Worm (Caenorhabditis elegans) whole organism, L1 larva: ENCODE results near the gene daf-18.

Experiments
- F16B12.6 ChIP-seq: fragments of 150-350 bp; optimal IDR thresholded peaks from 2 replicates; lab custom pipeline; 2014; ENCODE audit warnings: missing biosample characterization, missing genetic modification characterization
- aly-2 ChIP-seq: fragments of 150-350 bp; optimal IDR thresholded peaks from 2 replicates; lab custom pipeline; 2014; ENCODE audit warnings: missing biosample characterization, missing genetic modification characterization
- ceh-88 ChIP-seq: fragments of 200-800 bp; sonication (Bioruptor generic); IDR thresholded peaks from 2 replicates; pipeline ENCODE4 v1.3.6; 2022; ENCODE audit warnings: missing genetic modification characterization, missing compliant biosample characterization
- ceh-90 ChIP-seq: sonication (generic microtip); optimal IDR thresholded peaks from 2 replicates; lab custom pipeline; 2016; ENCODE audit warnings: missing genetic modification characterization, missing compliant biosample characterization
- dpl-1 ChIP-seq, 3 experiments: fragments of 150-350 bp in 2 of 3; sonication (generic microtip) in 1 of 3; optimal IDR thresholded peaks; 2 replicates each; lab custom pipeline; 2014 to 2017; ENCODE audit warnings: missing biosample characterization in 3 of 3, missing genetic modification characterization in 3 of 3, missing genetic modification reagents in 3 of 3
- efl-1 ChIP-seq, 4 experiments: fragments of 150-350 bp; optimal IDR thresholded peaks in 3 of 4; peaks in 1 of 4; 1 replicate in 1 of 4; 2 replicates in 3 of 4; lab custom pipeline; 2014; ENCODE audit warnings: missing biosample characterization in 2 of 4, missing genetic modification characterization in 2 of 4, missing genetic modification reagents in 2 of 4
- elt-2 ChIP-seq: sonication (generic microtip); optimal IDR thresholded peaks from 2 replicates; lab custom pipeline; 2016; ENCODE audit warnings: missing genetic modification characterization, mild to moderate bottlenecking, inconsistent platforms, missing compliant biosample characterization, missing genetic modification reagents
- fkh-10 ChIP-seq: sonication (generic microtip); optimal IDR thresholded peaks from 2 replicates; lab custom pipeline; 2017; ENCODE audit warnings: missing biosample characterization, missing genetic modification reagents, missing genetic modification characterization
- fkh-4 ChIP-seq: sonication (generic microtip); optimal IDR thresholded peaks from 2 replicates; lab custom pipeline; 2016; ENCODE audit warnings: missing compliant biosample characterization, missing genetic modification characterization, borderline replicate concordance
- hlh-17 ChIP-seq: fragments of 200-800 bp; sonication (Bioruptor generic); optimal IDR thresholded peaks from 2 replicates; lab custom pipeline; 2018; ENCODE audit warnings: missing genetic modification characterization, mild to moderate bottlenecking, missing compliant biosample characterization, moderate library complexity, borderline replicate concordance
- hlh-4 ChIP-seq: sonication (generic microtip); optimal IDR thresholded peaks from 2 replicates; lab custom pipeline; 2016; ENCODE audit warnings: mild to moderate bottlenecking, missing genetic modification characterization, missing compliant biosample characterization
- hpl-2 ChIP-seq: fragments of 150-350 bp; optimal IDR thresholded peaks from 2 replicates; lab custom pipeline; 2014; ENCODE audit warnings: missing biosample characterization, missing genetic modification reagents, missing genetic modification characterization
- lin-14 ChIP-seq: fragments of 200-800 bp; sonication (Bioruptor generic); optimal IDR thresholded peaks from 2 replicates; lab custom pipeline; 2018; ENCODE audit warnings: mild to moderate bottlenecking, missing genetic modification characterization, moderate library complexity, missing compliant biosample characterization
- lin-35 ChIP-seq, 2 experiments: fragments of 150-350 bp; optimal IDR thresholded peaks; 2 replicates each; lab custom pipeline; 2014; ENCODE audit warnings: missing biosample characterization in 2 of 2, missing genetic modification characterization in 2 of 2, missing genetic modification reagents in 2 of 2
- lir-3 ChIP-seq: sonication (generic microtip); optimal IDR thresholded peaks from 2 replicates; lab custom pipeline; 2016; ENCODE audit warnings: mild to moderate bottlenecking, missing genetic modification characterization, moderate library complexity, missing compliant biosample characterization; ENCODE audit not compliant: poor library complexity
- mdl-1 ChIP-seq, 2 experiments: fragments of 150-350 bp; optimal IDR thresholded peaks; 2 replicates each; lab custom pipeline; 2014 to 2017; ENCODE audit warnings: missing biosample characterization in 2 of 2, missing genetic modification characterization in 2 of 2, inconsistent platforms in 1 of 2
- nhr-20 ChIP-seq: sonication (generic microtip); optimal IDR thresholded peaks from 2 replicates; lab custom pipeline; 2016; ENCODE audit warnings: mild to moderate bottlenecking, missing genetic modification characterization, missing compliant biosample characterization
- nhr-237 ChIP-seq: fragments of 150-350 bp; optimal IDR thresholded peaks from 2 replicates; lab custom pipeline; 2014; ENCODE audit warnings: missing biosample characterization, missing genetic modification characterization
- nhr-47 ChIP-seq: sonication (generic microtip); optimal IDR thresholded peaks from 2 replicates; lab custom pipeline; 2016; ENCODE audit warnings: mild to moderate bottlenecking, missing genetic modification characterization, moderate library complexity, missing compliant biosample characterization
- nhr-71 ChIP-seq: sonication (generic microtip); optimal IDR thresholded peaks from 2 replicates; lab custom pipeline; 2016; ENCODE audit warnings: mild to moderate bottlenecking, missing genetic modification characterization, moderate library complexity, missing compliant biosample characterization
- nhr-77 ChIP-seq: fragments of 150-350 bp; optimal IDR thresholded peaks from 2 replicates; lab custom pipeline; 2014; ENCODE audit warnings: missing biosample characterization, missing genetic modification characterization
- nhr-85 ChIP-seq: sonication (generic microtip); peaks from one replicate; lab custom pipeline; 2016; ENCODE audit warnings: missing genetic modification characterization, inconsistent platforms, missing compliant biosample characterization
- nhr-90 ChIP-seq: sonication (generic microtip); optimal IDR thresholded peaks from 2 replicates; lab custom pipeline; 2016; ENCODE audit warnings: mild to moderate bottlenecking, missing genetic modification characterization, missing compliant biosample characterization; ENCODE audit not compliant: poor library complexity
- pax-3 ChIP-seq: fragments of 200-800 bp; sonication (Bioruptor generic); optimal IDR thresholded peaks from 2 replicates; lab custom pipeline; 2018; ENCODE audit warnings: mild to moderate bottlenecking, missing genetic modification characterization, moderate library complexity, missing compliant biosample characterization
- rnt-1 ChIP-seq: sonication (generic microtip); optimal IDR thresholded peaks from 2 replicates; lab custom pipeline; 2016; ENCODE audit warnings: mild to moderate bottlenecking, missing genetic modification characterization, moderate library complexity, missing compliant biosample characterization
- snpc-4 ChIP-seq: fragments of 150-350 bp; optimal IDR thresholded peaks from 2 replicates; lab custom pipeline; 2014; ENCODE audit warnings: missing biosample characterization, missing genetic modification characterization
- snu-23 ChIP-seq: sonication (generic microtip); optimal IDR thresholded peaks from 2 replicates; lab custom pipeline; 2016; ENCODE audit warnings: missing genetic modification characterization, missing compliant biosample characterization
- sox-4 ChIP-seq: sonication (generic microtip); optimal IDR thresholded peaks from 2 replicates; lab custom pipeline; 2016; ENCODE audit warnings: missing genetic modification characterization, missing compliant biosample characterization
- sptf-1 ChIP-seq: fragments of 150-350 bp; optimal IDR thresholded peaks from 2 replicates; lab custom pipeline; 2014; ENCODE audit warnings: missing biosample characterization, missing genetic modification characterization
- sup-37 ChIP-seq: fragments of 200-800 bp; sonication (Bioruptor generic); optimal IDR thresholded peaks from 2 replicates; lab custom pipeline; 2018; ENCODE audit warnings: mild to moderate bottlenecking, missing genetic modification characterization, missing compliant biosample characterization
- unc-130 ChIP-seq: fragments of 150-350 bp; optimal IDR thresholded peaks from 2 replicates; lab custom pipeline; 2017; ENCODE audit warnings: missing biosample characterization, missing genetic modification characterization, inconsistent platforms
- unc-62 ChIP-seq: fragments of 150-350 bp; optimal IDR thresholded peaks from 2 replicates; lab custom pipeline; 2014; ENCODE audit warnings: missing biosample characterization, missing genetic modification reagents, missing genetic modification characterization
- unc-86 ChIP-seq: sonication (generic microtip); optimal IDR thresholded peaks from 2 replicates; lab custom pipeline; 2016; ENCODE audit warnings: missing genetic modification characterization, missing compliant biosample characterization
- vab-15 ChIP-seq: sonication (generic microtip); optimal IDR thresholded peaks from 2 replicates; lab custom pipeline; 2017; ENCODE audit warnings: missing genotype, mild to moderate bottlenecking, missing genetic modification characterization, missing compliant biosample characterization

daf-18 gene

ce11 chrIV:385150-385937 is 39.6 kb downstream of the daf-18 start, which contains the start of gene rps-24 (continued):
- TF ChIP-seq lin-35 (GFP tag; optimal IDR thresholded peaks at IDR 0.05; lab: Kevin White, UChicago) (peak; percentile 81 to 90), nhr-47 (tag; lab: Kevin White, UChicago) (peak; percentile 97), mdl-1 (tag; optimal IDR thresholded peaks at IDR 0.05; lab: Kevin White, UChicago) (peak in 1 of 2 experiments; percentile 84), nhr-90 (tag; lab: Kevin White, UChicago) (peak; percentile 96), pax-3 (tag; lab: Kevin White, UChicago) (peak; percentile 90), lin-14 (GFP tag; lab: Kevin White, UChicago) (peak; percentile 91), hlh-4 (tag; lab: Kevin White, UChicago) (peak; percentile 61), nhr-85 (tag; lab: Kevin White, UChicago) (peak; percentile 95), fkh-10 (GFP tag; lab: Kevin White, UChicago) (peak; percentile 78), lir-3 (tag; lab: Kevin White, UChicago) (peak; percentile 92), nhr-77 (peak; percentile 87), ceh-90 (tag; lab: Kevin White, UChicago) (peak; percentile 43), snpc-4 (tag; lab: Kevin White, UChicago) (peak; percentile 66)

- TF ChIP-seq elt-2 (peak; percentile 40), unc-130 (tag; lab: Kevin White, UChicago) (no peak), fkh-4 (tag; lab: Kevin White, UChicago) (no peak), nhr-20 (tag; lab: Kevin White, UChicago) (no peak), sup-37 (GFP tag; lab: Kevin White, UChicago) (no peak), lin-35 (GFP tag; optimal IDR thresholded peaks at IDR 0.05; lab: Kevin White, UChicago) (peak in 1 of 2 experiments; percentile 22), F16B12.6 (tag; lab: Kevin White, UChicago) (no peak), nhr-237 (no peak), vab-15 (no peak), hlh-4 (tag; lab: Kevin White, UChicago) (no peak), rnt-1 (tag; lab: Kevin White, UChicago) (no peak), hlh-17 (GFP tag; lab: Kevin White, UChicago) (no peak)
Measured at ce11 chrIV:383135-383731, 41.7 kb downstream of the daf-18 start, which contains the start of gene spl-1. TSS of gene spl-1 (minus strand) at chrIV:383185.

ce11 chrIV:379605-380004 is 45.4 kb downstream of the daf-18 start:
- no peak for TF ChIP-seq nhr-237
- TF ChIP-seq hpl-2, result no peak
- TF ChIP-seq aly-2, result no peak
- TF ChIP-seq sox-4, result no peak
- TF ChIP-seq unc-62 (GFP tag; lab: Kevin White, UChicago), result no peak
- TF ChIP-seq unc-86 (tag; lab: Kevin White, UChicago), result no peak
- peak in 1 of 3 experiments; percentile 37 for TF ChIP-seq dpl-1 (GFP tag; optimal IDR thresholded peaks at IDR 0.05; lab: Kevin White, UChicago)
- no peak for TF ChIP-seq sptf-1
- TF ChIP-seq ceh-88 (GFP tag; lab: Robert Waterston, UW), result no peak
- TF ChIP-seq snu-23, result no peak
- TF ChIP-seq efl-1 (optimal IDR thresholded peaks at IDR 0.05; lab: Kevin White, UChicago), result peak; percentile 12 to 53
- peak in 1 of 2 experiments; percentile 54 for TF ChIP-seq efl-1 (GFP tag; optimal IDR thresholded peaks at IDR 0.05 in 1 of 2; lab: Kevin White, UChicago)
- no peak for TF ChIP-seq vab-15
- no peak for TF ChIP-seq nhr-71 (tag; lab: Kevin White, UChicago)
- TF ChIP-seq, all 84 proteins: peak for 2
